Worm (Caenorhabditis elegans) whole organism, midembryonic: ENCODE results near the gene C06E1.9.

Experiments used
- T22C8.4 ChIP-seq: fragments of 200-800 bp; sonication (Bioruptor generic); IDR thresholded peaks from 2 replicates; pipeline ENCODE4 v1.3.6; 2022; ENCODE audit warnings: missing genetic modification characterization, missing compliant biosample characterization
- cog-1 ChIP-seq: sonication (generic microtip); optimal IDR thresholded peaks from 2 replicates; lab custom pipeline; 2016; ENCODE audit warnings: missing genetic modification characterization, missing compliant biosample characterization
- flt-1 ChIP-seq: fragments of 200-800 bp; sonication (Bioruptor generic); IDR thresholded peaks from 2 replicates; pipeline ENCODE4 v1.3.6; 2022; ENCODE audit warnings: missing genetic modification characterization, missing compliant biosample characterization
- klf-2 ChIP-seq: fragments of 200-800 bp; sonication (Bioruptor generic); conservative IDR thresholded peaks from 2 replicates; pipeline ENCODE4 v1.3.6; 2022; ENCODE audit warnings: missing genetic modification reagents, missing genetic modification characterization, missing compliant biosample characterization
- med-1 ChIP-seq: sonication (generic microtip); optimal IDR thresholded peaks from 2 replicates; lab custom pipeline; 2017; ENCODE audit warnings: missing genetic modification characterization, mild to moderate bottlenecking, missing compliant biosample characterization, antibody characterized with exemption, missing genetic modification reagents; ENCODE audit not compliant: insufficient read depth
- ref-1 ChIP-seq: fragments of 200-800 bp; sonication (Bioruptor generic); conservative IDR thresholded peaks from 2 replicates; pipeline ENCODE4 v1.3.6; 2022; ENCODE audit warnings: missing genetic modification reagents, missing genetic modification characterization, missing compliant biosample characterization
- tab-1 ChIP-seq: fragments of 200-800 bp; sonication (Bioruptor generic); IDR thresholded peaks from 2 replicates; pipeline ENCODE4 v1.3.6; 2022; ENCODE audit warnings: missing genetic modification characterization, missing compliant biosample characterization
- ztf-23 ChIP-seq: fragments of 200-800 bp; sonication (Bioruptor generic); IDR thresholded peaks from 2 replicates; pipeline ENCODE4 v1.3.6; 2022; ENCODE audit warnings: missing genetic modification reagents, missing genetic modification characterization, missing compliant biosample characterization
- ztf-29 ChIP-seq: fragments of 200-800 bp; sonication (Bioruptor generic); IDR thresholded peaks from 2 replicates; pipeline ENCODE4 v1.3.6; 2022; ENCODE audit warnings: missing genetic modification reagents, missing genetic modification characterization, missing compliant biosample characterization

Gene C06E1.9

DNA sequence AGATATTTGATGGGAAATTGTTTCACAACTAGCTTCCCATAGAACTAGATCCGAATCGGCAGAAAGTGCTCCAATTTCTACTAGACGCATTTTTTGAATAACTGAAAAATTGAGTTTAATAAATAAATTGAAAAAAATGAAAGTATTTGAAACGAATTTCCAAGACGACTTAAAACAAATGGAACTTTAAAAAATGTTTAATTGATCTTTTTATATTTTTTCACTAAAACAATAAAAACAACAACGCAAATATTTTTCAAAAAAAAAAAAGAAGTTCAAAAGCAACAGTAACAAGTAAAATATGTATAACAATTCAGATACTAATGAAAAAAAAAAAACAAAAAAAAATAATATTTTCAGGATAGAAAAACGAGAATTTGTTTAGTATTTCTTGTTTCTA, at the start of gene C06E1.9:
C06E1.9 (minus strand) TSS at position 101 of the 400 bp plus-strand sequence.
- TF ChIP-seq ztf-23 (GFP tag; lab: Robert Waterston, UW) (no peak), klf-2 (GFP tag; lab: Robert Waterston, UW) (no peak), T22C8.4 (no peak), flt-1 (GFP tag; lab: Robert Waterston, UW) (no peak), ref-1 (GFP tag; lab: Robert Waterston, UW) (no peak), cog-1 (tag; lab: Kevin White, UChicago) (no peak), tab-1 (GFP tag; lab: Robert Waterston, UW) (no peak), ztf-29 (GFP tag; lab: Robert Waterston, UW) (no peak), med-1 (GFP tag; lab: Kevin White, UChicago) (no peak)

DNA sequence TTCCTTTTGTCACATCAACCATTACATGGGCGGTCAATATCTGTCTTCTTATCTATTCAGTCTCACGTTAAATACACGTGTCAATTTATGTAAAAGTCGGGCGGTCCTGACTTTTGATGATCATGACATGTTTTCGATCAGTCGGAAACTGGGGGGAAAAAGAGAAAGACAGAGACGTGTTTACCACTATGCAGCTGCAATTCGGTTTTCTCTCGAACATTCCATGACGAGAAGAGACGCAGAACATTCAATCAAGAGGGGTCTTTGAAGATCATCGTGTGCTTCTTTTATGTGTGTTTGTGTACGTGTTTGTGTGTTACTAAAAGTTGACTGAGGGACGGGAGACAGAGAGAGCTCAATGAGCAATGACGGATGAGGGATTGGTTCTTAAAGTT, 48.8 kb upstream of the C06E1.9 start:
- TF ChIP-seq tab-1 (GFP tag; lab: Robert Waterston, UW) (no peak), ztf-29 (GFP tag; lab: Robert Waterston, UW) (no peak), ref-1 (GFP tag; lab: Robert Waterston, UW) (no peak), cog-1 (tag; lab: Kevin White, UChicago) (no peak), med-1 (GFP tag; lab: Kevin White, UChicago) (no peak), flt-1 (GFP tag; lab: Robert Waterston, UW) (no peak), klf-2 (GFP tag; lab: Robert Waterston, UW) (no peak), T22C8.4 (no peak), ztf-23 (GFP tag; lab: Robert Waterston, UW) (no peak)

DNA sequence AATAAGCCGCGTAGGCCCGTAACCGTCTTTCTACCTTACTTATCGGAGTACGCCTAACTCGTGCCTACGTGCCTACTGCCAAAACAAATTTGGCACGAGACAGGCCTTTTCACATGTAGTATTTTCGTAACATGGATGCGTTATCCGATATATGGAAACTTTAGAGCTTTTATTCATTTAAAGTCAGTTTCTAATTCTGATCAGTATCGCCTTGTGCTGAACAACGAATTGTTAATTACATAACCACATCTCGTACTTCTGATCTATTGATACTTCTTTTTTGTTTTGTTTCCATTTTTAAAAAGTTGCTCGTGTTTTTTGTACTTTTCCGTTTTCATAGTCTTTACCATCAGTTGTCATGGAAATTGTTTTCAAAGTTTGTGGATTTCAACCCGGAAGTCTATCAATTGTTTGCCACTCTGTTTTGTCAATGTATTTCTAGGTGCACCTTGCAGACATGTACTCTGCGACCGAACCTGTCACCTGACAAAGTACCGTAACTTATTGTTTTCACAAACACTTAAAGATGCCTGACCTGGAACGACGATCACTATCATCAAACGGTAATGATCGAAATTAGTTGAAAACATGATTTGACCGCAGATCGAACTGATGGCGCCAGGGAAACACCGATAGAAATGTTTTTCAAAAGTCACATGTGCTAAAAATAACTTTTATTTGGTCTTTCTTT, 48.2 kb upstream of the C06E1.9 start:
- TF ChIP-seq flt-1 (GFP tag; lab: Robert Waterston, UW) = no peak
- no peak for TF ChIP-seq ztf-29 (GFP tag; lab: Robert Waterston, UW)
- TF ChIP-seq ref-1 (GFP tag; lab: Robert Waterston, UW) = no peak
- no peak for TF ChIP-seq med-1 (GFP tag; lab: Kevin White, UChicago)
- TF ChIP-seq cog-1 (tag; lab: Kevin White, UChicago) = no peak
- no peak for TF ChIP-seq T22C8.4
- no peak for TF ChIP-seq tab-1 (GFP tag; lab: Robert Waterston, UW)
- TF ChIP-seq klf-2 (GFP tag; lab: Robert Waterston, UW) = no peak
- no peak for TF ChIP-seq ztf-23 (GFP tag; lab: Robert Waterston, UW)

DNA sequence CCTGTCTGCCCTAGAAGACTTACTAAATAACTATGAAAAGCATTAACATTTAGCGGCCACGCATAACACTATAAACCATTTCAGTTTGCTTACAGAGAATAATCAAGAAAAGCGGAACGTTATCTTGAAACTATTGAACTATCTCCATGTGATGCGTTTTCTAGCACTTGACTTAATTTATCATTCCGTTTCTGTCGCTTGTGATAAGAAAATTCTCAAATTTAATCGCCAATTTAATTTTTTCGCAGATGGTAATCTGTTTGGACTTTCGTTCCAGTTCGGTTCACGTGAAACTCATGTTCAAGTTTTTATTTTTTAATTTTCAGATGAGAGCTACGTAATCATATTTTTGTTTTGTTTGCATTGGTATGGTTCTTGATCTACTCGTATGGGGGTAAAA, 47.4 kb upstream of the C06E1.9 start:
- no peak for TF ChIP-seq klf-2 (GFP tag; lab: Robert Waterston, UW)
- no peak for TF ChIP-seq ref-1 (GFP tag; lab: Robert Waterston, UW)
- no peak for TF ChIP-seq flt-1 (GFP tag; lab: Robert Waterston, UW)
- TF ChIP-seq tab-1 (GFP tag; lab: Robert Waterston, UW) = no peak
- TF ChIP-seq ztf-23 (GFP tag; lab: Robert Waterston, UW) = no peak
- TF ChIP-seq med-1 (GFP tag; lab: Kevin White, UChicago) = no peak
- TF ChIP-seq cog-1 (tag; lab: Kevin White, UChicago) = no peak
- no peak for TF ChIP-seq T22C8.4
- no peak for TF ChIP-seq ztf-29 (GFP tag; lab: Robert Waterston, UW)

DNA sequence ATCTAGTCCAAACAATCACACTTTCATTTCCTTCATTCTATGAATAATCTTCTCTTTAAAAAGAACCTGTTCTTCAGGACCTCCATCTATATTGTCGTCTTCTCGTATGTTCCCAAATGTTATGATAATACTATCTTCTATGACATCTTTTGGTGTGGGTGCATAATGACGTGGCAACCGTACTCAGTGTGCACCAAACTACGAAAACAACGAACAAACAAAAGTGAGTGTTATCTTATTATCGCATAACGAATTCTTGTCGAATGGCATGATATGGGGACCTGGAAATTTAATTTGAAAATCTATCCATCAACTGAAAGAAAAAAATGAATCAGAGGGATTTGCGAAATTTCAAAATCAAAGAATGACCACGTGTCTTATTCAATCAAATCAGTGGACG, 46.5 kb upstream of the C06E1.9 start:
- no peak for TF ChIP-seq ztf-23 (GFP tag; lab: Robert Waterston, UW)
- no peak for TF ChIP-seq T22C8.4
- no peak for TF ChIP-seq med-1 (GFP tag; lab: Kevin White, UChicago)
- no peak for TF ChIP-seq cog-1 (tag; lab: Kevin White, UChicago)
- no peak for TF ChIP-seq flt-1 (GFP tag; lab: Robert Waterston, UW)
- TF ChIP-seq tab-1 (GFP tag; lab: Robert Waterston, UW) = no peak
- no peak for TF ChIP-seq klf-2 (GFP tag; lab: Robert Waterston, UW)
- TF ChIP-seq ref-1 (GFP tag; lab: Robert Waterston, UW) = no peak

DNA sequence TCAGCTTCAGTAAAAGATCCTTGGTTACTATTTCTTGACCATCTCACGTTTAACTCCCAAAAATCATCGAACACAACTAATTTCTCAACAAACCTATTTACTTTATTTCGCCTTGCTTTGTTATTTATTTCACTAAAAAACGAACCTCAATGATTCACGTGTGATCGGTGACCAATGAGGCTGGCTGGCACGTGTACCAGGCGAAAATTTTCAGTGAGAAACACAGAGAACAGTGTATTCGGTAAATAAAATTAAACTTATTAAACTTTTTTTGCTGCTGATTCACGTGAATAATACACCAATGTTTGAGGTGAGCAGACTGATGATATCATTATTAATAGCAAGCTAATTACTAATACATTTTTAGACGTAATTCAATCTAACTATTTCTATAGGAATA, 45.8 kb upstream of the C06E1.9 start:
- no peak for TF ChIP-seq klf-2 (GFP tag; lab: Robert Waterston, UW)

DNA sequence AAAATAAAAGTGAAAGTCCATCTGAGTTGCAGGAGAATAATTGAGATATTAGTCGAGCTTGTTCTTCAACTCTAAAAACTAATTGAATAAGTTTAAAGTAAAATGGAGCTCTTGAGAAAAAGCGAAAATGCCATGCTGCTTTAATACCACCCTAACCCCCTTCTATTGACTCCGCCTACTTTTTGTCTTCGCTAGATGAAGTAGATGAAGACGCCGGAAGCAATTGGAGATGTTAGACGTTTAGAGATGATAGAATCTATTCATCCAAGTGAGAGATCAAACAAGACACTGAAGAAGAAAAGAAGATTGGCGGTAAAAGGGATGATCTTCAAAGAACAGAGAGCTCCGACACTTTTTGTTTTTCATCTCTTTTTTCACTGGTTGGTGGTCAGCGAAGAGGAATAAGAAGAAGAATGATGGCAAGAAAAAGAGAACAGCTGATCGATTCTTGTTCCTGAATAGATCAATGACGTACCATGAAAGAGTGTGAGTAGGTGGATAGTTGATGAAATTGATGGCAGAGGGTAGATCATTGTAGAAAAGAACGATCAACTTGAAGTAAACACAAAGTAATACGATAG, 44.9 kb upstream of the C06E1.9 start:
- TF ChIP-seq tab-1 (GFP tag; lab: Robert Waterston, UW) = no peak
- no peak for TF ChIP-seq ztf-23 (GFP tag; lab: Robert Waterston, UW)
- TF ChIP-seq flt-1 (GFP tag; lab: Robert Waterston, UW) = no peak
- no peak for TF ChIP-seq med-1 (GFP tag; lab: Kevin White, UChicago)
- TF ChIP-seq cog-1 (tag; lab: Kevin White, UChicago) = no peak
- no peak for TF ChIP-seq ztf-29 (GFP tag; lab: Robert Waterston, UW)
- TF ChIP-seq ref-1 (GFP tag; lab: Robert Waterston, UW) = no peak
- TF ChIP-seq klf-2 (GFP tag; lab: Robert Waterston, UW) = no peak
- no peak for TF ChIP-seq T22C8.4

DNA sequence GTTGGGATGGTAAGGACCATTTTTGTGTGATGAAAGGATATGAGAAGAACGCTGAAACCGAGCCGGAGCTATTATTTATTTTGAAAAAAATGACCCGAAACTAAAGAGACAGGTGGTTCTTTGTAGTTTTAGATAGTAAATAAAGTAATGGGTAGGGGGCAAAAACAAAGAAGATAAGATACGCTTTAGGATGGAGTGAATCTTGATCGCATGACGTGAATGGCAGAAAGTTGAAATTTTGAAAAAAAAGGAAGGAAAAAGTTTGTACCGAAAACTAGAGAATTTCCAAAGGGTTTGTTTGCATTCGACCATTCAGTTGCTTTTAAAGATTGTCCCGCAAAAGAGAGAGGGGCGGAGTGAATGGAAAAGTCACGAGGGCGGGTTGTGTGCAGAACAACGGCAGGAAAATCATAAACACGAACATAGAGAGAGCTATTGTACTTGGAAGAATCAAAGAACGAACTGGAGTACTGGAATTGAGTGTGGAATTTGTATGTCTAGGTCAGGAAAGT, 44.3 kb upstream of the C06E1.9 start, which contains the start of gene F22B7.9:
F22B7.9 (minus strand) TSS at position 51 of the 512 bp plus-strand sequence.
- TF ChIP-seq ref-1 (GFP tag; lab: Robert Waterston, UW) (no peak), ztf-23 (GFP tag; lab: Robert Waterston, UW) (no peak), flt-1 (GFP tag; lab: Robert Waterston, UW) (no peak), tab-1 (GFP tag; lab: Robert Waterston, UW) (no peak), cog-1 (tag; lab: Kevin White, UChicago) (no peak), klf-2 (GFP tag; lab: Robert Waterston, UW) (no peak), ztf-29 (GFP tag; lab: Robert Waterston, UW) (no peak), med-1 (GFP tag; lab: Kevin White, UChicago) (no peak)

DNA sequence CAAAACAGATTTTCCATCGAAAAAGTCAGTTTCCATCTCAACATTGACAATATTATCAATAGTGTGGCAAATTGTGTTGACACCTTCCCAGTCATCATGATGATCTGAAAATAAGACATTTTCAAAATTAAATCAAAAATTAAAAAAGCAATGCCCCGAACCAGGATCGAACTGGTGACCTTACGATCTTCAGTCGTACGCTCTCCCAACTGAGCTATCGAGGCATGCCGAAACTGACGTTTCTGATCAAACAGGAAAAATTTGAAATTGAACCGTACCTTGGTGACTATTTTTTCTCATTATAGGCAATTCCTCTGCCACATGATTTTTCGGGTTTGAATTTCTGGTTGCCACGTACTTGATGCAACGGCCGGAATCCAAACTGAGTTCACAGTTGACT, 43.9 kb upstream of the C06E1.9 start:
- TF ChIP-seq med-1 (GFP tag; lab: Kevin White, UChicago) = no peak
- no peak for TF ChIP-seq cog-1 (tag; lab: Kevin White, UChicago)
